Fruit fly (Drosophila melanogaster) whole organism, wandering third instar larva: ENCODE measurements around the gene CG34456.

Source experiments
- CG32264 ChIP-seq: fragments of 200-800 bp; sonication (Bioruptor generic); optimal IDR thresholded peaks from 2 replicates; lab custom pipeline; 2016; ENCODE audit warnings: missing biosample characterization, missing genetic modification characterization
- CG9705 ChIP-seq: fragments of 200-800 bp; sonication (Bioruptor generic); optimal IDR thresholded peaks from 2 replicates; lab custom pipeline; 2018; ENCODE audit warnings: missing biosample characterization, mild to moderate bottlenecking, missing genetic modification characterization
- CrebA ChIP-seq: fragments of 200-800 bp; sonication (Bioruptor generic); optimal IDR thresholded peaks from 2 replicates; lab custom pipeline; 2016; ENCODE audit warnings: missing biosample characterization, mild to moderate bottlenecking, missing genetic modification characterization, borderline replicate concordance
- Dfd ChIP-seq: fragments of >200 bp; optimal IDR thresholded peaks from 2 replicates; lab custom pipeline; 2017; ENCODE audit warnings: missing biosample characterization, missing genetic modification characterization
- Dif ChIP-seq: fragments of 200-275, 200-300 bp; sonication (Bioruptor generic); optimal IDR thresholded peaks from 2 replicates; lab custom pipeline; 2018; ENCODE audit warnings: missing biosample characterization, missing genetic modification characterization; ENCODE audit not compliant: partially characterized antibody
- GATAd ChIP-seq: sonication (Bioruptor generic); optimal IDR thresholded peaks from 2 replicates; lab custom pipeline; 2016; ENCODE audit warnings: missing biosample characterization, missing genetic modification characterization
- HLH106 ChIP-seq: fragments of 200-800 bp; optimal IDR thresholded peaks from 3 replicates; lab custom pipeline; 2019; ENCODE audit warnings: missing biosample characterization, mild to moderate bottlenecking, missing genetic modification characterization, moderate library complexity
- Hnf4 ChIP-seq: fragments of 200-800 bp; sonication (Bioruptor generic); optimal IDR thresholded peaks from 2 replicates; lab custom pipeline; 2016; ENCODE audit warnings: missing biosample characterization, mild to moderate bottlenecking, missing genetic modification characterization
- Hr78 ChIP-seq: fragments of >200 bp; optimal IDR thresholded peaks from 2 replicates; lab custom pipeline; 2017; ENCODE audit warnings: missing biosample characterization, missing genetic modification characterization
- Hr83 ChIP-seq: fragments of 200-300 bp; sonication (Bioruptor generic); optimal IDR thresholded peaks from 2 replicates; lab custom pipeline; 2016; ENCODE audit warnings: missing biosample characterization, mild to moderate bottlenecking, missing genetic modification characterization, moderate library complexity; ENCODE audit not compliant: poor library complexity, severe bottlenecking
- Mio ChIP-seq: sonication (Bioruptor generic); optimal IDR thresholded peaks from 2 replicates; lab custom pipeline; 2016; ENCODE audit warnings: missing biosample characterization, missing genetic modification characterization
- Myc ChIP-seq: fragments of >200 bp; optimal IDR thresholded peaks from 2 replicates; lab custom pipeline; 2017
- N ChIP-seq: fragments of >200 bp; optimal IDR thresholded peaks from 2 replicates; lab custom pipeline; 2018; ENCODE audit warnings: missing biosample characterization, missing external identifiers, missing genetic modification characterization
- OdsH ChIP-seq: fragments of 200-800 bp; sonication (Bioruptor generic); optimal IDR thresholded peaks from 2 replicates; lab custom pipeline; 2016; ENCODE audit warnings: missing biosample characterization, mild to moderate bottlenecking, missing genetic modification characterization
- Rel ChIP-seq, 2 experiments: fragments of 200-800 bp; sonication (Bioruptor generic) in 1 of 2; optimal IDR thresholded peaks; 2 replicates in 1 of 2; 3 replicates in 1 of 2; lab custom pipeline; 2016 to 2019; ENCODE audit warnings: mild to moderate bottlenecking in 2 of 2, missing biosample characterization in 2 of 2, missing genetic modification characterization in 2 of 2, moderate library complexity in 1 of 2
- Sp1 ChIP-seq: fragments of 200-800 bp; sonication (Bioruptor generic); optimal IDR thresholded peaks from 3 replicates; lab custom pipeline; 2019; ENCODE audit warnings: missing biosample characterization, mild to moderate bottlenecking, missing genetic modification characterization, moderate library complexity
- Vsx2 ChIP-seq: fragments of 200-300, 225-300 bp; sonication (Bioruptor generic); optimal IDR thresholded peaks from 2 replicates; lab custom pipeline; 2018; ENCODE audit warnings: missing biosample characterization, missing genetic modification characterization; ENCODE audit not compliant: partially characterized antibody
- brk ChIP-seq: fragments of 200-800 bp; sonication (Bioruptor generic); optimal IDR thresholded peaks from 2 replicates; lab custom pipeline; 2016; ENCODE audit warnings: missing biosample characterization, mild to moderate bottlenecking, missing genetic modification characterization
- dl ChIP-seq, 2 experiments: fragments of 175-275, 200-275 bp in 1 of 2; fragments of 200-275 bp in 1 of 2; sonication (Bioruptor generic); optimal IDR thresholded peaks; lab custom pipeline; 2018; ENCODE audit warnings: mild to moderate bottlenecking in 2 of 2, missing biosample characterization in 2 of 2, missing genetic modification characterization in 2 of 2, moderate library complexity in 2 of 2; ENCODE audit not compliant: partially characterized antibody in 2 of 2, insufficient read depth in 1 of 2
- dmrt93B ChIP-seq: fragments of 200-800 bp; sonication (Bioruptor generic); optimal IDR thresholded peaks from 2 replicates; lab custom pipeline; 2018; ENCODE audit warnings: missing biosample characterization, mild to moderate bottlenecking, missing genetic modification characterization
- dsf ChIP-seq: sonication (Bioruptor generic); optimal IDR thresholded peaks from 2 replicates; lab custom pipeline; 2016; ENCODE audit warnings: missing biosample characterization, missing genetic modification characterization, borderline replicate concordance
- ey ChIP-seq: fragments of 200-800 bp; sonication (Bioruptor generic); optimal IDR thresholded peaks from 2 replicates; lab custom pipeline; 2016; ENCODE audit warnings: missing biosample characterization, missing genetic modification characterization
- foxo ChIP-seq, 2 experiments: fragments of 200-800 bp; sonication (Bioruptor generic); optimal IDR thresholded peaks; 2 replicates in 1 of 2; 3 replicates in 1 of 2; lab custom pipeline; 2016 to 2017; ENCODE audit warnings: missing biosample characterization in 2 of 2, missing genetic modification characterization in 2 of 2
- fru ChIP-seq: fragments of 200-800 bp; sonication (Bioruptor generic); optimal IDR thresholded peaks from 3 replicates; lab custom pipeline; 2016; ENCODE audit warnings: missing biosample characterization, mild to moderate bottlenecking, missing genetic modification characterization
- h ChIP-seq: fragments of 200-800 bp; sonication (Bioruptor generic); optimal IDR thresholded peaks from 3 replicates; lab custom pipeline; 2016; ENCODE audit warnings: missing biosample characterization, mild to moderate bottlenecking, missing genetic modification characterization
- pan ChIP-seq: fragments of >200 bp; optimal IDR thresholded peaks from 2 replicates; lab custom pipeline; 2017
- psq ChIP-seq: fragments of 200-800 bp; sonication (Bioruptor generic); optimal IDR thresholded peaks from 3 replicates; lab custom pipeline; 2017; ENCODE audit warnings: missing biosample characterization, mild to moderate bottlenecking, missing genetic modification characterization, moderate library complexity
- sage ChIP-seq: fragments of 200-800 bp; sonication (Bioruptor generic); optimal IDR thresholded peaks from 2 replicates; lab custom pipeline; 2016; ENCODE audit warnings: missing biosample characterization, mild to moderate bottlenecking, missing genetic modification characterization
- usp ChIP-seq: fragments of >200 bp; optimal IDR thresholded peaks from 2 replicates; lab custom pipeline; 2017; ENCODE audit warnings: missing biosample characterization, missing genetic modification characterization

CG34456 gene

DNA sequence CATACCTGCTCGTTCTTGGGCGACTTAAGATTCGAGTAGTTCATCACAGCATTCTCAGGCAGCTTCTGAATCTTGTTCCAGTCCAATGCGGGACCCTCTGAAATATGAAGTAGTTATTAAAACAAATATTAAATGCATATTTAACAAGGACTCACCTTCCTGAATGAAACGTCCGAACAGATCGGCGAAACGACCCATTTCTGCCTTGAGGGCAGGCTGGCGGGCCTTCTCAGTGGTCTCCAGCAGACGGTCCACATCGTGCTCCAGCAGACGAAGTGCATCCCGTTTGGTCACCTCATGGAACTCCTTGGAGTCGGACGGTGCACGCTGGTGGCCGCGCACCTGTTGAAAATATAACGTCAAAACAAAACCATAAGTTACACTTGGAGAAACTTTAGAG, 8.2 kb upstream of the CG34456 start, which contains the start of gene CG32040:
CG32040 (plus strand) TSS at position 301 of the 400 bp plus-strand sequence.
- TF ChIP-seq Hr78: no peak
- TF ChIP-seq usp (GFP tag; lab: Kevin White, UChicago): no peak
- TF ChIP-seq Dfd (GFP tag; lab: Kevin White, UChicago): no peak
- TF ChIP-seq foxo (GFP tag; optimal IDR thresholded peaks at IDR 0.05; lab: Kevin White, UChicago): no peak
- TF ChIP-seq sage (GFP tag; lab: Kevin White, UChicago): no peak
- TF ChIP-seq CG9705: no peak
- no peak for TF ChIP-seq dsf
- TF ChIP-seq N (GFP tag; lab: Kevin White, UChicago): no peak
- TF ChIP-seq GATAd (GFP tag; lab: Kevin White, UChicago): no peak
- no peak for TF ChIP-seq CG32264 (GFP tag; lab: Kevin White, UChicago)
- no peak for TF ChIP-seq Mio
- TF ChIP-seq, all 38 proteins: peak for 0

DNA sequence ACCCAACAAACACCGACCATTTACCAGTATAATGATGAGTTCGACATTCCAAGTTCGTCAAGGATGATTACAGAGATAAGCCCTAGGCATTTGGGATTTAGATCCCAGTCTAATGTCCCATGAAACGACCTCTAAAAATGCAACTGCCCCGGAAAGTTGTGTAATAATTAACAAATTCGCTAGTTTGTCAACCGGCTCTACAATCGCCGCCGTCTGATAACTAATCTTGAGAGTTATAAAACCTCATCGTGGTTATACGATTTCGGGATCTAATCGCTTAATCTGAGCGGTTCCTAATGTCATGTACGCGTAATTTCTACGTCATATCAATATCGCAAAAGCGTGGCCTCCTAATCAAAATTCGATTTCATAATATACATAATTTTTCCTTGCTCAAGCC, 6.4 kb upstream of the CG34456 start:
- TF ChIP-seq psq (GFP tag; lab: Kevin White, UChicago) (no peak), Mio (no peak), OdsH (GFP tag; lab: Kevin White, UChicago) (no peak), Dif (GFP tag; lab: Kevin White, UChicago) (no peak), h (GFP tag; lab: Kevin White, UChicago) (no peak), CrebA (GFP tag; lab: Kevin White, UChicago) (no peak), dsf (no peak), Hr78 (no peak)

DNA sequence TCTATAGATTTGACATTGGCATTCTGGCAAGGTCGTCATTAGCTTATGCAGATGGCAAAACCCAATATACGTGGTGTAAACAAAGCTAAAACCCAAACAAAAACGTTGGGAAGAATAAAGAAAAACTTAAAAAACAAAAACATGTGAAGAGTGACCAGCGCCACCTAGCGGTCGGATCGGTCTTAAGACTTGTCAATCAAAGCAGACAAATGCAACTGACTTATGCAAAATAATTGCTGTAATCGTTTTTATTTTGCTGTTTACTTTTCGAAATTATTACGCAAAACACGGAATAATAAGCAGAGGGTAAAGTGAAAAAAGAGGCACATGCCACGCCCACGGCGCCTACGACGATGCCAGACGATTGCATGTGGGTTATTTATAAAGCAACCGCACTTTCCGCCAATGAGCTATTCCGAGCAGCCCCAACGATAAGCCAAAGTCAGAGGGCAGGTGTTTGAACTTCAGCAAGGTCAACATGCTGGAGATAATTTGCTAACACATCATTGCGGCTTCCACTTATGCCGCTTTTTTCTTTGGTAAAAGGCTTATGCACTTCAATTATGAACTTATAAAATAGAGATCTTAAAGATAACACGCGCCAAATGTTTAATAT, 5.7 kb upstream of the CG34456 start:
- no peak for TF ChIP-seq Dfd (GFP tag; lab: Kevin White, UChicago)
- TF ChIP-seq GATAd (GFP tag; lab: Kevin White, UChicago): no peak
- no peak for TF ChIP-seq Hnf4 (GFP tag; lab: Kevin White, UChicago)
- TF ChIP-seq dmrt93B: no peak
- TF ChIP-seq Myc (lab: Kevin White, UChicago): no peak
- no peak for TF ChIP-seq HLH106 (tag; lab: Kevin White, UChicago)
- no peak for TF ChIP-seq CG9705
- TF ChIP-seq fru (GFP tag; lab: Kevin White, UChicago): no peak

DNA sequence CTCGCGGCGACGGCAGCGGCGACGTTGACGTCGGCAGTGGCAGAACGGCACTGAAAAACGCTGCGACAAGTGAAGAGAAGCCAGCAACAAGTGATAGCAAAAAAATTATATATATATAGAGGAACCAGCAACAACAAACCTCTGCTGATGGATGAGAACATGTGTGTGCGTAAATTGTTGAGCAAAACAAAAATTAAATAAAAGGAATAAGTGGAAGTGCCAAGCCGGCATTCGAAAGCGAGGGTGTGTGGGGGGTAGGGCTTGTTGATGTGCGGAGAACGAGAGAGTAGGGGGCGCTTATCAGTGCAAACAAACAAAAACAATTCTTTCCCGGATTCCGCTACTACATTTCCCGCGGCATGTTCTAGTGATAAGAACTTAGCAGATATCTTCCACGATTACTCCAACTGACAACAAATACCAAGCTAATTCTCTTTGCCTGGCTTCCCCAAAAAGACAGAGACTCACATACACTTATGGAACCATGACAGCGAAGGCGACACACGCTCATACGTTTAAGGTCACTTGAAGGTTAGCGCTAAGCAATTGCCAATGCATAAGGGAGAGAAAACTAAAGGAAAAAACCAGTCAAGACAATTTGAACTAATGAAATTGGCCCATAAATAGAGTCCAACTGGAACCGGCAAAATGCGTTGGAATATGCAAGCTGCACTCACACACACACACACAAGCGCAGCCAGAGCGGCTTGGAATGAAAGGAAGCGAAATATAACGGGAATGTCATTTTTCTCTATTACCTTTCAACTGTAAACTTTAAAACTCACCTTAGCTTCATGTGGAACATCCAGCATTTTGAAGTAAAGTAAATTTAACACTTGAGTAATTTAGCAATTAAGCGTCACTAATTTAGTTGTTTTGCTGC, 3.8 kb upstream of the CG34456 start:
- TF ChIP-seq Dif (GFP tag; lab: Kevin White, UChicago) (no peak), Vsx2 (GFP tag; lab: Kevin White, UChicago) (no peak), Rel (GFP tag; optimal IDR thresholded peaks at IDR 0.05; lab: Kevin White, UChicago) (peak; percentile 28), Rel (tag; optimal IDR thresholded peaks at IDR 0.05; lab: Kevin White, UChicago) (peak; percentile 57), Mio (no peak), HLH106 (tag; lab: Kevin White, UChicago) (no peak), Hr83 (no peak), CrebA (GFP tag; lab: Kevin White, UChicago) (no peak), foxo (GFP tag; optimal IDR thresholded peaks at IDR 0.05; lab: Kevin White, UChicago) (no peak), CG9705 (no peak), h (GFP tag; lab: Kevin White, UChicago) (peak; percentile 27), brk (no peak), Sp1 (GFP tag; lab: Kevin White, UChicago) (peak; percentile 26), Myc (lab: Kevin White, UChicago) (no peak), ey (GFP tag; lab: Kevin White, UChicago) (no peak), dl (GFP tag; optimal IDR thresholded peaks at IDR 0.05; lab: Kevin White, UChicago; ENCODE audit: insufficient read depth in 1 of 2, partially characterized antibody in 2 of 2) (no peak), usp (GFP tag; lab: Kevin White, UChicago) (no peak), pan (no peak), dmrt93B (no peak), psq (GFP tag; lab: Kevin White, UChicago) (peak; percentile 75), Hr78 (no peak)
